Fruit fly (Drosophila melanogaster): ENCODE results near the gene CG42249.
A peak's percentile ranks its signal among the peaks of the same experiment; 100 is the strongest.

dm6 chrX:11124749-11125508, 28.9 kb downstream of the CG42249 start, which contains the start of gene Rpt3:
- no peak for TF ChIP-seq Ets21C (GFP tag; optimal IDR thresholded peaks at IDR 0.05)
- no peak for TF ChIP-seq dsx (GFP tag; optimal IDR thresholded peaks at IDR 0.05; ENCODE audit: poor library complexity, severe bottlenecking)
- no peak for TF ChIP-seq CG32006 (GFP tag; optimal IDR thresholded peaks at IDR 0.05)
- no peak for TF ChIP-seq CG4318 (GFP tag; optimal IDR thresholded peaks at IDR 0.05)
- no peak for TF ChIP-seq CG6276 (GFP tag; optimal IDR thresholded peaks at IDR 0.05)
- TF ChIP-seq Sox102F (GFP tag; optimal IDR thresholded peaks at IDR 0.05) = no peak
- TF ChIP-seq CG6854 (GFP tag; optimal IDR thresholded peaks at IDR 0.05) = peak; percentile 4
- no peak for TF ChIP-seq Ets96B (tag; optimal IDR thresholded peaks at IDR 0.05)
- no peak for TF ChIP-seq CG34406 (GFP tag; optimal IDR thresholded peaks at IDR 0.05)
